Fruit fly (Drosophila melanogaster) whole organism: ENCODE results near the gene mod.

Experiments
- Dll ChIP-seq: fragments of >200 bp; optimal IDR thresholded peaks from 2 replicates; lab custom pipeline; 2017
- EcR ChIP-seq, 2 experiments: fragments of >200 bp; optimal IDR thresholded peaks; 2 replicates each; lab custom pipeline; 2017; ENCODE audit warnings: missing biosample characterization in 2 of 2, missing genetic modification characterization in 2 of 2, missing genetic modification reagents in 2 of 2
- pan ChIP-seq: fragments of >200 bp; optimal IDR thresholded peaks from 2 replicates; lab custom pipeline; 2017
- psq ChIP-seq: fragments of >200 bp; optimal IDR thresholded peaks from 2 replicates; lab custom pipeline; 2017

- TF ChIP-seq psq (lab: Kevin White, UChicago) (no peak), pan (no peak), Dll (no peak), EcR (GFP tag; optimal IDR thresholded peaks at IDR 0.05; lab: Kevin White, UChicago) (no peak)
Observed at dm6 chr3R:32029134-32029533, 22.7 kb upstream of the mod start.
